Fruit fly (Drosophila melanogaster): ENCODE measurements around the gene Grx1.

DNA sequence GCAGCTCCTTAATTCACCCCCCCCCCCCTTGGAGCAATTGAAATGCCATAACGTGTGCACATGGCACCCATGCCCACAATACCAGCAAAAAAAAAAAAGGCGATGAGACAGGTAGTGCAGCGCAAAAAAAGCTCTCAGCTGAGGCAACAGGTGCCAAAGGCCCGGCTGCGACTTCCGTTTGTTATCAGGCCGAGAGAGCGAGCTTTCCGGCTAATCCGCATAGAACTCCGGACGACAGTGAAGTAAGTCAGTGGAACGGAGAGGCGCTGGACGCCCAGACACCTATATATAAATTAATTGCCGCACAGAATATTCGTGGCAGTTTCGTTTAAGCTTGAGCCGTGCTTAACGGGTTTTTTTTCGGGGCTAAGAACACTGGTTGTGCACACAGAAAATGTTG, 5.7 kb upstream of the Grx1 start, which contains the start of gene CG6865:
- TF ChIP-seq CG14655 (GFP tag; optimal IDR thresholded peaks at IDR 0.05) (no peak), EcR (GFP tag; optimal IDR thresholded peaks at IDR 0.05) (no peak), CG13204 (GFP tag; optimal IDR thresholded peaks at IDR 0.05) (no peak), CG8301 (tag; optimal IDR thresholded peaks at IDR 0.05) (no peak), CG10348 (GFP tag; IDR thresholded peaks at IDR 0.05) (no peak), Snoo (tag; optimal IDR thresholded peaks at IDR 0.05) (no peak), CG4496 (GFP tag; IDR thresholded peaks at IDR 0.05) (no peak), Ets98B (GFP tag; IDR thresholded peaks at IDR 0.05) (no peak)
